Worm (Caenorhabditis elegans): Measurements from ENCODE around the gene nep-21.

nep-21 gene

ce11 chrV:14171284-14171683, 55.0 kb downstream of the nep-21 start, which contains the start of gene cest-2.1 (continued):
- TF ChIP-seq fkh-10 (GFP tag; optimal IDR thresholded peaks at IDR 0.05) (no peak), Y5F2A.4 (GFP tag; optimal IDR thresholded peaks at IDR 0.05) (no peak), tag-97 (GFP tag; IDR thresholded peaks at IDR 0.05) (no peak), ceh-82 (tag; optimal IDR thresholded peaks at IDR 0.05) (no peak), R02D3.7 (tag; optimal IDR thresholded peaks at IDR 0.05) (no peak), daf-16 (GFP tag; optimal IDR thresholded peaks at IDR 0.05) (no peak), daf-16 (tag; optimal IDR thresholded peaks at IDR 0.05) (peak; percentile 38), hlh-30 (tag; optimal IDR thresholded peaks at IDR 0.05; ENCODE audit: insufficient read depth) (no peak), hmg-1.1 (GFP tag; IDR thresholded peaks at IDR 0.05) (no peak)

DNA sequence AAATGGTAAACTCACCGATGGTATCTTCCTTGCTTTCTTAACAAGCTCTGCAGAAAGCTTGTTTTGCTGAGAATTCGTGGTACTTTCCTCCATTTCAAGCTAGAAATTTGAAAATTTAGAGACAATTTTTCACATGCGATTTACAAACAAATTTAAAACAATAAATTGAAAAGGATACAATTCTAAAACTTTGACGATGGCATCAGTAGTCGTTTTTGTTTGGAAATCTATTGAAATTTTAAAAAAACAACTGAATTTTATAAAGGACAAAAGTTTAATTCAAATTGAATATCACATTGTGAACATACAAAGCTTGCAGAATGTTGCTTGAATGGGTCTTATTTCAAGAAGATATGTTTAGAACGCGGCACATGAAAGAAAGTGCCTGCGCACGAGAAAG, 58.6 kb downstream of the nep-21 start, which contains the start of gene ocam-1:
ocam-1 (minus strand) TSS at position 101 of the 400 bp plus-strand sequence.
- TF ChIP-seq pha-4 (GFP tag; IDR thresholded peaks at IDR 0.05) (no peak), pha-4 (tag; optimal IDR thresholded peaks at IDR 0.05) (no peak)

ce11 chrV:14166630-14167029, 59.6 kb downstream of the nep-21 start, which contains the start of gene cest-1.1:
Gene cest-1.1, minus strand, starts transcription at chrV:14166730.
- TF ChIP-seq F44E2.7 (GFP tag; IDR thresholded peaks at IDR 0.05) (no peak), duxl-1 (tag; optimal IDR thresholded peaks at IDR 0.05; ENCODE audit: poor library complexity) (no peak), ctbp-1 (GFP tag; IDR thresholded peaks at IDR 0.05) (no peak), ceh-82 (tag; optimal IDR thresholded peaks at IDR 0.05) (no peak), unc-62 (GFP tag; optimal IDR thresholded peaks at IDR 0.05 in 1 of 2) (no peak), unc-62 (tag; optimal IDR thresholded peaks at IDR 0.05) (no peak), spr-1 (tag; optimal IDR thresholded peaks at IDR 0.05) (no peak), dmd-9 (GFP tag; IDR thresholded peaks at IDR 0.05) (no peak), lin-39 (tag; optimal IDR thresholded peaks at IDR 0.05) (no peak), ceh-62 (tag; optimal IDR thresholded peaks at IDR 0.05) (no peak), mdt-29 (GFP tag; IDR thresholded peaks at IDR 0.05) (no peak), Y48G9A.11 (GFP tag; IDR thresholded peaks at IDR 0.05) (no peak), mes-2 (tag; optimal IDR thresholded peaks at IDR 0.05; ENCODE audit: poor library complexity, severe bottlenecking) (no peak), ceh-32 (tag; optimal IDR thresholded peaks at IDR 0.05; ENCODE audit: poor library complexity) (no peak), nhr-25 (tag; optimal IDR thresholded peaks at IDR 0.05; ENCODE audit: borderline replicate concordance, insufficient read depth) (no peak), nhr-10 (tag; optimal IDR thresholded peaks at IDR 0.05) (no peak), lim-7 (GFP tag; IDR thresholded peaks at IDR 0.05) (no peak), dpl-1 (GFP tag; optimal IDR thresholded peaks at IDR 0.05) (no peak)

DNA sequence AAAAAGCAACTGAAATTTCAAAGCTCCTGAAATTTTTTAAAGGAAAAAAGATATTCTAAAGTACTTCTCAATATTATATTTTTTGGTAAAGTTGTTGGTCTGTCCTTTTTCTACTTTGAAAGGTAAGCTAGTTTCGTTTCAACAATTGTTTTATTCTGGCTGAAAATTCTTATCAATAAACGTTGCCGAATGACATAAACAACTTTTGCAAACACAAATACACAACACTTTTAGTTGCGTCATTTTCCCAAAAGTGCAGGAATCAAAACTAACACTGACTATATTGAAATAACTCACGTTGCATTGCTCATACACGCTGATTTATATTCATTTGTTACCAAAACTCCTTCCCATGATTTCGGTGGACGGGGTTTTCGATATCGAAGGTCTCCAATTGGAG, 60.5 kb downstream of the nep-21 start:
- TF ChIP-seq snpc-4 (tag; optimal IDR thresholded peaks at IDR 0.05) = no peak
- TF ChIP-seq hlh-11 (tag; optimal IDR thresholded peaks at IDR 0.05) = no peak
- TF ChIP-seq T20F7.1 (GFP tag; optimal IDR thresholded peaks at IDR 0.05) = no peak
- TF ChIP-seq nhr-28 (tag; optimal IDR thresholded peaks at IDR 0.05) = peak; percentile 42
- no peak for TF ChIP-seq nhr-11 (tag; optimal IDR thresholded peaks at IDR 0.05)
- TF ChIP-seq lir-3 (tag; optimal IDR thresholded peaks at IDR 0.05) = no peak
- TF ChIP-seq daf-16 (GFP tag; optimal IDR thresholded peaks at IDR 0.05) = no peak
- TF ChIP-seq daf-16 (tag; optimal IDR thresholded peaks at IDR 0.05) = peak; percentile 95
- TF ChIP-seq lin-1 (GFP tag; IDR thresholded peaks at IDR 0.05) = no peak
- TF ChIP-seq unc-62 (GFP tag; optimal IDR thresholded peaks at IDR 0.05 in 1 of 2) = no peak
- TF ChIP-seq unc-62 (tag; optimal IDR thresholded peaks at IDR 0.05) = no peak
- no peak for TF ChIP-seq saeg-2 (GFP tag; IDR thresholded peaks at IDR 0.05)
- TF ChIP-seq zag-1 (tag; optimal IDR thresholded peaks at IDR 0.05) = no peak
- TF ChIP-seq mes-2 (tag; optimal IDR thresholded peaks at IDR 0.05; ENCODE audit: poor library complexity, severe bottlenecking) = no peak
- no peak for TF ChIP-seq hmg-1.1 (GFP tag; IDR thresholded peaks at IDR 0.05)
- TF ChIP-seq nhr-25 (tag; optimal IDR thresholded peaks at IDR 0.05; ENCODE audit: borderline replicate concordance, insufficient read depth) = no peak
- TF ChIP-seq zip-2 (tag; optimal IDR thresholded peaks at IDR 0.05) = no peak
